Worm (Caenorhabditis elegans): ENCODE results near the gene dhrs-4.

The dhrs-4 gene

DNA sequence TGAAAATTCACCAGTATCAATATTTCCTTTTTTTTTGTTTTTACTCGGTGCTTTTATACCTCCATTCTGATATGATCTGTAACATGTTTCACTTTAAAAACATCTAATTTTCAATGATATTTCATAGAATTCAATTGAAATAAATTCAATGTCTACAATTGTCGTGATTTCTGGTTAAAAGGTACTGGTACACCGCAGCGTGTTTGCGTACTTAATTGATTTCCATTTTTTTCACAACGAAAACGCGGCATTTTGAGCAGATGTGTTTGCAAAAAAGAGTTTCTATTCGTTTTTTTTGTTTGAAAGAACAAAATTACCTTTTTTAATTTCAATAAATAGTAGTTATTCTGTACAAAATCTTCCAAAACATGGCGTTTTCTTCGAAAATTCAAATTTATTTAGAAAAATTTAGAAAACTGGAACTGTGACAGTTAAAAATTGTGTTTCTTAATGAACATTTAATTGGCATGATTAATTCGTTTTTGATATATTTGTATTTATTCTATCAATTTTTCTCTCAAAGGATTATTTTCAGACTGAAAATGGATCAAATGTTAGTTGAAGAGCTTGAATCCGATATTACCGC, 48.3 kb downstream of the dhrs-4 start, which contains the start of gene pnn-1 (continued):
- TF ChIP-seq aly-2 (tag; optimal IDR thresholded peaks at IDR 0.05) (no peak), Y5F2A.4 (GFP tag; optimal IDR thresholded peaks at IDR 0.05) (no peak), duxl-1 (tag; optimal IDR thresholded peaks at IDR 0.05; ENCODE audit: poor library complexity) (no peak), nhr-25 (tag; optimal IDR thresholded peaks at IDR 0.05; ENCODE audit: borderline replicate concordance, insufficient read depth) (no peak), jun-1 (tag; optimal IDR thresholded peaks at IDR 0.05) (no peak), ZK337.2 (GFP tag; IDR thresholded peaks at IDR 0.05) (no peak), mxl-2 (GFP tag; conservative IDR thresholded peaks at IDR 0.05) (no peak), aha-1 (tag) (no peak), Y48G9A.11 (GFP tag; IDR thresholded peaks at IDR 0.05) (no peak), egl-43 (GFP tag; IDR thresholded peaks at IDR 0.05) (no peak), daf-19 (GFP tag; conservative IDR thresholded peaks at IDR 0.05) (no peak), php-3 (GFP tag; IDR thresholded peaks at IDR 0.05) (no peak), lin-15B (tag; optimal IDR thresholded peaks at IDR 0.05) (no peak), nhr-28 (tag; optimal IDR thresholded peaks at IDR 0.05) (no peak), zip-2 (tag; optimal IDR thresholded peaks at IDR 0.05) (no peak), mes-2 (tag; optimal IDR thresholded peaks at IDR 0.05; ENCODE audit: poor library complexity, severe bottlenecking) (peak; percentile 68), ZK546.5 (tag; optimal IDR thresholded peaks at IDR 0.05) (no peak), lin-39 (tag; optimal IDR thresholded peaks at IDR 0.05) (no peak), nhr-111 (GFP tag; optimal IDR thresholded peaks at IDR 0.05) (no peak), lsy-2 (tag; optimal IDR thresholded peaks at IDR 0.05) (peak in 1 of 2 experiments; percentile 90), ztf-11 (tag; optimal IDR thresholded peaks at IDR 0.05) (no peak), dmd-8 (GFP tag; IDR thresholded peaks at IDR 0.05) (no peak), pha-4 (GFP tag; IDR thresholded peaks at IDR 0.05) (no peak), pha-4 (tag; optimal IDR thresholded peaks at IDR 0.05) (no peak), tra-1 (GFP tag; IDR thresholded peaks at IDR 0.05) (no peak), nhr-41 (GFP tag; IDR thresholded peaks at IDR 0.05) (no peak), skn-1 (tag; optimal IDR thresholded peaks at IDR 0.05) (no peak), Y75B8A.6 (GFP tag; IDR thresholded peaks at IDR 0.05) (no peak), lim-7 (GFP tag; IDR thresholded peaks at IDR 0.05) (no peak), ceh-28 (tag; optimal IDR thresholded peaks at IDR 0.05) (no peak), rbr-2 (tag; optimal IDR thresholded peaks at IDR 0.05) (no peak), snpc-1.2 (GFP tag; IDR thresholded peaks at IDR 0.05) (no peak), sdz-12 (GFP tag; optimal IDR thresholded peaks at IDR 0.05) (no peak), nhr-77 (tag; optimal IDR thresholded peaks at IDR 0.05) (no peak), ceh-32 (tag; optimal IDR thresholded peaks at IDR 0.05; ENCODE audit: poor library complexity) (no peak), cey-2 (tag; optimal IDR thresholded peaks at IDR 0.05; ENCODE audit: borderline replicate concordance, insufficient read depth) (no peak), unc-130 (GFP tag; optimal IDR thresholded peaks at IDR 0.05) (no peak), unc-62 (GFP tag; optimal IDR thresholded peaks at IDR 0.05 in 1 of 2) (no peak), unc-62 (tag; optimal IDR thresholded peaks at IDR 0.05) (no peak), F49E8.2 (tag; optimal IDR thresholded peaks at IDR 0.05; ENCODE audit: borderline replicate concordance) (no peak), mep-1 (tag; optimal IDR thresholded peaks at IDR 0.05) (peak; percentile 19), T20F7.1 (GFP tag; optimal IDR thresholded peaks at IDR 0.05) (peak; percentile 74), hmg-1.1 (GFP tag; IDR thresholded peaks at IDR 0.05) (no peak), hif-1 (tag; optimal IDR thresholded peaks at IDR 0.05) (no peak)

Data from whole organism, L4 larva.